Worm (Caenorhabditis elegans) whole organism, young adult: ENCODE results near the gene vha-18.
A peak's percentile ranks its signal among the peaks of the same experiment; 100 is the strongest.

Experiments
- C06A6.2 ChIP-seq: fragments of 200-800 bp; sonication (Bioruptor generic); conservative IDR thresholded peaks from 2 replicates; pipeline ENCODE4 v1.3.6; 2022; ENCODE audit warnings: missing genetic modification characterization, missing compliant biosample characterization
- F22D6.2 ChIP-seq: sonication (generic microtip); optimal IDR thresholded peaks from 2 replicates; lab custom pipeline; 2016; ENCODE audit warnings: mild to moderate bottlenecking, missing genetic modification characterization, missing compliant biosample characterization
- F37B4.10 ChIP-seq: fragments of 200-800 bp; sonication (Bioruptor generic); IDR thresholded peaks from 2 replicates; pipeline ENCODE4 v1.3.6; 2022; ENCODE audit warnings: missing genetic modification characterization, missing compliant biosample characterization
- F49E8.2 ChIP-seq: sonication (generic microtip); optimal IDR thresholded peaks from 3 replicates; lab custom pipeline; 2017; ENCODE audit warnings: missing genetic modification characterization, mild to moderate bottlenecking, missing compliant biosample characterization, antibody characterized with exemption, moderate library complexity; ENCODE audit not compliant: insufficient read depth
- F57A8.1 ChIP-seq: fragments of 200-800 bp; sonication (Bioruptor generic); optimal IDR thresholded peaks from 2 replicates; lab custom pipeline; 2018; ENCODE audit warnings: mild to moderate bottlenecking, missing genetic modification characterization, moderate library complexity, missing compliant biosample characterization
- K11D2.4 ChIP-seq: fragments of 200-800 bp; sonication (Bioruptor generic); IDR thresholded peaks from 2 replicates; pipeline ENCODE4 v1.3.6; 2022; ENCODE audit warnings: missing genetic modification reagents, missing genetic modification characterization, missing compliant biosample characterization
- Y67H2A.10 ChIP-seq: fragments of 200-800 bp; sonication (Bioruptor generic); conservative IDR thresholded peaks from 2 replicates; pipeline ENCODE4 v1.3.6; 2022; ENCODE audit warnings: missing genetic modification reagents, missing genetic modification characterization, missing compliant biosample characterization
- ama-1 ChIP-seq, 3 experiments: fragments of 150-350 bp in 1 of 3; sonication (generic microtip) in 2 of 3; optimal IDR thresholded peaks; 2 replicates each; lab custom pipeline; 2014 to 2018; ENCODE audit warnings: missing biosample characterization in 2 of 3, missing genetic modification characterization in 2 of 3, missing genetic modification reagents in 2 of 3
- atf-7 ChIP-seq: sonication (generic microtip); optimal IDR thresholded peaks from 2 replicates; lab custom pipeline; 2017; ENCODE audit warnings: mild to moderate bottlenecking, missing genetic modification characterization, missing compliant biosample characterization
- athp-1 ChIP-seq: sonication (generic microtip); optimal IDR thresholded peaks from 2 replicates; lab custom pipeline; 2017; ENCODE audit warnings: mild to moderate bottlenecking, missing genetic modification characterization, missing compliant biosample characterization
- attf-6 ChIP-seq: fragments of 200-800 bp; sonication (Bioruptor generic); IDR thresholded peaks from 2 replicates; pipeline ENCODE4 v1.3.6; 2022; ENCODE audit warnings: missing genetic modification reagents, missing genetic modification characterization, missing compliant biosample characterization
- cebp-2 ChIP-seq: fragments of 200-800 bp; sonication (Bioruptor generic); IDR thresholded peaks from 2 replicates; pipeline ENCODE4 v1.3.6; 2022; ENCODE audit warnings: missing genetic modification characterization, missing compliant biosample characterization
- ceh-40 ChIP-seq: fragments of 200-800 bp; sonication (Bioruptor generic); IDR thresholded peaks from 2 replicates; pipeline ENCODE4 v1.3.6; 2022; ENCODE audit warnings: missing genetic modification characterization, missing compliant biosample characterization
- chd-7 ChIP-seq: sonication (generic microtip); optimal IDR thresholded peaks from 2 replicates; lab custom pipeline; 2016; ENCODE audit warnings: mild to moderate bottlenecking, missing genetic modification characterization, moderate library complexity, missing compliant biosample characterization
- die-1 ChIP-seq: sonication (generic microtip); optimal IDR thresholded peaks from 2 replicates; lab custom pipeline; 2016; ENCODE audit warnings: missing genotype, mild to moderate bottlenecking, missing genetic modification characterization, missing compliant biosample characterization
- egl-44 ChIP-seq: fragments of 200-800 bp; sonication (Bioruptor generic); IDR thresholded peaks from 2 replicates; pipeline ENCODE4 v1.3.6; 2022; ENCODE audit warnings: missing genetic modification reagents, missing genetic modification characterization, missing compliant biosample characterization
- hsf-1 ChIP-seq: fragments of 200-800 bp; sonication (Bioruptor generic); IDR thresholded peaks from 2 replicates; pipeline ENCODE4 v1.3.6; 2022; ENCODE audit warnings: missing genetic modification reagents, missing genetic modification characterization, missing compliant biosample characterization
- lag-1 ChIP-seq: fragments of 200-800 bp; sonication (Bioruptor generic); IDR thresholded peaks from 2 replicates; pipeline ENCODE4 v1.3.6; 2022; ENCODE audit warnings: missing genetic modification reagents, missing genetic modification characterization, missing compliant biosample characterization
- let-607 ChIP-seq, 2 experiments: fragments of 200-800 bp in 1 of 2; sonication (Bioruptor generic) in 1 of 2; sonication (generic microtip) in 1 of 2; optimal IDR thresholded peaks; 2 replicates each; lab custom pipeline; 2016 to 2018; ENCODE audit warnings: mild to moderate bottlenecking in 2 of 2, missing compliant biosample characterization in 2 of 2, missing genetic modification characterization in 2 of 2, moderate library complexity in 2 of 2, missing genotype in 1 of 2
- lin-40 ChIP-seq: sonication (generic microtip); optimal IDR thresholded peaks from 2 replicates; lab custom pipeline; 2016; ENCODE audit warnings: missing genetic modification characterization, mild to moderate bottlenecking, missing compliant biosample characterization, missing genotype, missing genetic modification reagents
- lin-54 ChIP-seq: fragments of 200-800 bp; sonication (Bioruptor generic); optimal IDR thresholded peaks from 2 replicates; lab custom pipeline; 2018; ENCODE audit warnings: mild to moderate bottlenecking, missing genetic modification characterization, missing compliant biosample characterization
- madf-3 ChIP-seq: fragments of 200-800 bp; sonication (Bioruptor generic); IDR thresholded peaks from 2 replicates; pipeline ENCODE4 v1.3.6; 2022; ENCODE audit warnings: missing genetic modification reagents, missing genetic modification characterization, missing compliant biosample characterization
- nhr-80 ChIP-seq: sonication (generic microtip); optimal IDR thresholded peaks from 2 replicates; lab custom pipeline; 2016; ENCODE audit warnings: missing genetic modification characterization, missing compliant biosample characterization
- rec-8 ChIP-seq, 2 experiments: sonication (generic microtip); optimal IDR thresholded peaks; 2 replicates each; lab custom pipeline; 2016; ENCODE audit warnings: mild to moderate bottlenecking in 2 of 2, missing genetic modification characterization in 2 of 2, missing genetic modification reagents in 2 of 2, missing genotype in 2 of 2, missing biosample characterization in 1 of 2, missing compliant biosample characterization in 1 of 2, moderate library complexity in 1 of 2
- repo-1 ChIP-seq: sonication (generic microtip); optimal IDR thresholded peaks from 2 replicates; lab custom pipeline; 2017; ENCODE audit warnings: mild to moderate bottlenecking, missing genetic modification characterization, missing compliant biosample characterization
- rpc-1 ChIP-seq, 2 experiments: fragments of 150-350 bp in 1 of 2; sonication (generic microtip) in 1 of 2; optimal IDR thresholded peaks; 2 replicates each; lab custom pipeline; 2014 to 2018; ENCODE audit warnings: missing biosample characterization in 1 of 2, missing genetic modification characterization in 1 of 2, missing genetic modification reagents in 1 of 2, missing genotype in 1 of 2
- sptf-2 ChIP-seq: fragments of 200-800 bp; sonication (Bioruptor generic); optimal IDR thresholded peaks from 2 replicates; lab custom pipeline; 2018; ENCODE audit warnings: mild to moderate bottlenecking, missing genetic modification characterization, missing compliant biosample characterization
- unc-62 ChIP-seq: fragments of 150-350 bp; optimal IDR thresholded peaks from 2 replicates; lab custom pipeline; 2014; ENCODE audit warnings: missing biosample characterization, missing genetic modification reagents, missing genetic modification characterization
- xnd-1 ChIP-seq: sonication (generic microtip); optimal IDR thresholded peaks from 2 replicates; lab custom pipeline; 2016; ENCODE audit warnings: missing genotype, missing genetic modification reagents, missing genetic modification characterization, missing compliant biosample characterization
- zfh-2 ChIP-seq: fragments of 200-800 bp; sonication (Bioruptor generic); conservative IDR thresholded peaks from 2 replicates; pipeline ENCODE4 v1.3.6; 2022; ENCODE audit warnings: missing genetic modification reagents, missing genetic modification characterization, missing compliant biosample characterization
- ztf-26 ChIP-seq: sonication (generic microtip); optimal IDR thresholded peaks from 2 replicates; lab custom pipeline; 2017; ENCODE audit warnings: missing genetic modification characterization, missing compliant biosample characterization
- ztf-3 ChIP-seq: fragments of 200-800 bp; sonication (Bioruptor generic); optimal IDR thresholded peaks from 2 replicates; lab custom pipeline; 2018; ENCODE audit warnings: mild to moderate bottlenecking, missing genetic modification characterization, missing compliant biosample characterization

Gene vha-18

DNA sequence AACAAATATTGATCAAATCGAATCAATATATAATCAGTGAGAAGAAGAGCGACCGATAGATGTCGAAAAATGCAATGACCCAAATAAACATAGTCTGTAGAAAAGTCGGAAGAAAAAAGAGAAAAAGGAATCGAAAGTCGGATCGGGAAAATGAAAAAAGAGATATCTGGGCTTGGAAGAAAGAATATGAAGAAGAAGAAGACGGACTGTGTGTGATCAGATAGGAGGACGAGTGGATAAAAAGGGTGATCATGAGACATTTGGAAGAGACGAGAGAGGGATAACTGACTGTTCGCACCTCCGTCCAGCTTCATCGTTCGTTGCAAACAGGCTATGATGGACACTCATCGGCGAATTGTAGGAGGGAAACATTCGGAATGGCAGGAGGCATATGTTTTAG is 3.7 kb downstream of the vha-18 start:
- no peak for TF ChIP-seq ama-1 (optimal IDR thresholded peaks at IDR 0.05; lab: Kevin White, UChicago)
- no peak for TF ChIP-seq ama-1 (GFP tag; optimal IDR thresholded peaks at IDR 0.05; lab: Kevin White, UChicago)

DNA sequence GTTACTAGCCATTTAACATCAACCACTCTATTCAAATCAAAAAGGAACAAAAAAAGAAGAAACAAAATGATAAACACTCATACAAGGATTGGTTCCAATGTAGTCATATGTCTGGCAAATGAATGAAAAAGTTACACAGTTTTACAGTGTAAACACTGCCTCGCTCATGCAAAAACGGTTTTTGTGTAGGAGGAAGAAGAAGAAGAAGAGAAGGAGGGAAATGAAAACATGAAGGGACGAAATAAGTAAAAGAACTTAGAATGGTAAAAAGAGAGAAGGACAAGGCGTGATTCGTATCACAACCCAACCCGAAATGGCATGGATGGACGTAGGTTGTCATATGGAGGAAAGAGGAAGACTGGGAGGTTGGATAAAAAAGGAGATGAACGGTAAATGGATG is 6.4 kb downstream of the vha-18 start:
- TF ChIP-seq ceh-40 (GFP tag; lab: Robert Waterston, UW) (no peak), lin-40 (tag; lab: Kevin White, UChicago) (peak; percentile 2)

- no peak for TF ChIP-seq zfh-2 (GFP tag; lab: Robert Waterston, UW)
- no peak for TF ChIP-seq hsf-1 (GFP tag; lab: Robert Waterston, UW)
- no peak for TF ChIP-seq rec-8 (tag; optimal IDR thresholded peaks at IDR 0.05; lab: Kevin White, UChicago)
- no peak for TF ChIP-seq unc-62 (GFP tag; lab: Kevin White, UChicago)
- TF ChIP-seq C06A6.2 = no peak
- no peak for TF ChIP-seq attf-6
- no peak for TF ChIP-seq sptf-2 (GFP tag; lab: Kevin White, UChicago)
- no peak for TF ChIP-seq lin-40 (tag; lab: Kevin White, UChicago)
- TF ChIP-seq rpc-1 (optimal IDR thresholded peaks at IDR 0.05; lab: Kevin White, UChicago) = no peak
- no peak for TF ChIP-seq rpc-1 (tag; optimal IDR thresholded peaks at IDR 0.05; lab: Kevin White, UChicago)
- TF ChIP-seq atf-7 (tag; lab: Kevin White, UChicago) = no peak
- TF ChIP-seq xnd-1 (tag; lab: Kevin White, UChicago) = no peak
- no peak for TF ChIP-seq Y67H2A.10
- no peak for TF ChIP-seq lag-1 (GFP tag; lab: Robert Waterston, UW)
- no peak for TF ChIP-seq nhr-80 (tag; lab: Kevin White, UChicago)
- TF ChIP-seq F37B4.10 (GFP tag; lab: Robert Waterston, UW) = no peak
- TF ChIP-seq chd-7 (tag; lab: Kevin White, UChicago) = no peak
- no peak for TF ChIP-seq lin-54
- TF ChIP-seq egl-44 = no peak
- no peak for TF ChIP-seq let-607 (tag; optimal IDR thresholded peaks at IDR 0.05; lab: Kevin White, UChicago)
Observed at ce11 chrV:8406155-8406554, 7.1 kb downstream of the vha-18 start.

ce11 chrV:8404339-8404738 is 8.9 kb downstream of the vha-18 start:
- TF ChIP-seq athp-1 (tag; lab: Kevin White, UChicago) (no peak), ztf-3 (no peak), K11D2.4 (no peak), F49E8.2 (tag; lab: Kevin White, UChicago) (no peak), C06A6.2 (no peak), repo-1 (tag; lab: Kevin White, UChicago) (no peak), cebp-2 (GFP tag; lab: Robert Waterston, UW) (no peak), lin-54 (no peak), madf-3 (GFP tag; lab: Robert Waterston, UW) (no peak), zfh-2 (GFP tag; lab: Robert Waterston, UW) (no peak)
- TF ChIP-seq, all 124 proteins: peak for 0

DNA sequence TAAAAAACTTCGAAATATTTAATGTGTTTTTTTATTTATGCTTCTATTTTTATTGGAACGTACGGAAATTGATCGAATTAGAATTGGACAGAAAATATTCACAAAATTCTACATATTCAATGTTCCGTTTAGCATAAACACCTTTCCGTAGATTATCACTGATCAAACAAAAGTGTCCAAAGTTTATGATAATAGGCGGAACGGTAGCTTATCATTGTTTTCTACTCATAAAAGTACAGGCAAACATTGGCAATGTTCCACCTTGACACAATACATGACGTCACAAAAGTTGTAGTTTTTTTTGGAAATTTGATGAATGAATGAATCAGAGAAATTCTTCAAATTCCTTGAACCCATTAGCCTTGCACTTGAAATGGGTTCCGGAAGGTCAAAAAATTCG is 9.4 kb downstream of the vha-18 start:
- TF ChIP-seq die-1 (tag; lab: Kevin White, UChicago) (no peak), ztf-26 (tag; lab: Kevin White, UChicago) (no peak), F57A8.1 (GFP tag; lab: Kevin White, UChicago) (no peak), F22D6.2 (tag; lab: Kevin White, UChicago) (no peak)
